Worm (Caenorhabditis elegans) whole organism, early embryonic: Measurements from ENCODE around the gene F44F4.9.

Experiments
- B0310.2 ChIP-seq: sonication (generic microtip); optimal IDR thresholded peaks from 2 replicates; lab custom pipeline; 2016; ENCODE audit warnings: mild to moderate bottlenecking, missing genetic modification characterization, missing compliant biosample characterization
- F13C5.2 ChIP-seq: sonication (generic microtip); optimal IDR thresholded peaks from 2 replicates; lab custom pipeline; 2017; ENCODE audit warnings: mild to moderate bottlenecking, missing genetic modification characterization, inconsistent platforms, missing compliant biosample characterization
- ama-1 ChIP-seq: fragments of 150-350 bp; optimal IDR thresholded peaks from 2 replicates; lab custom pipeline; 2014
- ceh-13 ChIP-seq: fragments of 200-800 bp; sonication (Bioruptor generic); optimal IDR thresholded peaks from 2 replicates; lab custom pipeline; 2018; ENCODE audit warnings: mild to moderate bottlenecking, missing genetic modification characterization, missing compliant biosample characterization
- ceh-36 ChIP-seq: sonication (generic microtip); optimal IDR thresholded peaks from 2 replicates; lab custom pipeline; 2016; ENCODE audit warnings: missing genetic modification characterization, inconsistent platforms, missing compliant biosample characterization
- pes-1 ChIP-seq: fragments of 200-800 bp; sonication (Bioruptor generic); IDR thresholded peaks from 2 replicates; pipeline ENCODE4 v1.3.6; 2022; ENCODE audit warnings: missing genetic modification reagents, missing genetic modification characterization, missing compliant biosample characterization
- tbx-11 ChIP-seq: fragments of 200-800 bp; sonication (Bioruptor generic); IDR thresholded peaks from 2 replicates; pipeline ENCODE4 v1.3.6; 2022; ENCODE audit warnings: missing genetic modification characterization, missing compliant biosample characterization
- tra-4 ChIP-seq: sonication (generic microtip); optimal IDR thresholded peaks from 2 replicates; lab custom pipeline; 2017; ENCODE audit warnings: missing genetic modification characterization, missing compliant biosample characterization

- TF ChIP-seq tra-4 (no peak), pes-1 (GFP tag; lab: Robert Waterston, UW) (no peak), B0310.2 (tag; lab: Kevin White, UChicago) (no peak), ama-1 (lab: Kevin White, UChicago) (no peak), ceh-13 (GFP tag; lab: Kevin White, UChicago) (no peak), tbx-11 (GFP tag; lab: Robert Waterston, UW) (no peak), ceh-36 (tag; lab: Kevin White, UChicago) (no peak), F13C5.2 (no peak)
Observed at ce11 chrII:10894996-10895395, 20.6 kb downstream of the F44F4.9 start, which contains the start of gene sra-10.
